Fruit fly (Drosophila melanogaster) whole organism, prepupa: ENCODE results near the gene CG32192.

Experiments used
- CG3032 ChIP-seq: fragments of 200-800 bp; optimal IDR thresholded peaks from 2 replicates; lab custom pipeline; 2019; ENCODE audit warnings: missing biosample characterization, mild to moderate bottlenecking, missing genetic modification characterization, moderate library complexity
- CG8319 ChIP-seq: fragments of 200-800 bp; sonication (Bioruptor generic); optimal IDR thresholded peaks from 3 replicates; lab custom pipeline; 2016; ENCODE audit warnings: missing biosample characterization, missing genetic modification characterization
- Eip78C ChIP-seq: fragments of 200-800 bp; sonication (Bioruptor generic); peaks from one replicate; lab custom pipeline; 2016; ENCODE audit warnings: missing biosample characterization, missing genetic modification characterization
- Gug ChIP-seq: fragments of 200-800 bp; sonication (Bioruptor generic); IDR thresholded peaks from 2 replicates; pipeline ENCODE4 v1.3.6; 2022; ENCODE audit warnings: missing biosample characterization, missing genetic modification characterization
- Sox14 ChIP-seq: fragments of 200-800 bp; sonication (Bioruptor generic); optimal IDR thresholded peaks from 3 replicates; lab custom pipeline; 2016; ENCODE audit warnings: missing biosample characterization, missing genetic modification characterization
- topi ChIP-seq: fragments of 200-800 bp; sonication (Bioruptor generic); optimal IDR thresholded peaks from 3 replicates; lab custom pipeline; 2016; ENCODE audit warnings: missing biosample characterization, missing genetic modification characterization

dm6 chr3L:17996950-17997349 is 43.2 kb upstream of the CG32192 start:
- TF ChIP-seq Sox14 (GFP tag; lab: Kevin White, UChicago) (no peak), topi (no peak), CG3032 (tag; lab: Kevin White, UChicago) (no peak), Gug (GFP tag; lab: Robert Waterston, UW) (no peak), CG8319 (no peak), Eip78C (GFP tag; lab: Kevin White, UChicago) (no peak)
